Comparison of ENCODE assay signal across 2 fruit fly cellular contexts in the genomic region with DNA sequence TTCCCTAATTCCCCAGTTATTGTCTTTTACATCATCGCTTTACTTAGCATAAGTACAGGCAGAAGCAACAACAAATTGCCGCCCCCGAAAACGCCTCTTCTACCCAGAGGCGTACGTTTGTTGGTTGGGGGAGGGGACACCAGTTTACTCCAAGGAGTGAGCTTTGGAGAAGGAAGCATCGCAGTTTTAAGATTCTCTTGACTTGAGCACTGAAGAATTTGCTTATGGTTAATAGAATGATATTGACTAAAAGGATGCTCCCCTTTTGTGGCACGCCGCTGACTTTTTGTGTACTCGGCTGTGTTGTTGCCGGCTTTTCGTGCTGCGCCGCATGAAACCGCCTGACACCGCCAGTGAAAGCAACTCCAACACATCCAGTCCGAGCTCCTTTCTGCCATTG.
TF ChIP-seq lines count a peak whose summit lies in the region.

No protein-coding gene starts in this region.

TF ChIP-seq in whole organism, embryonic, 481 proteins besides CTCF, POLR2A, EP300 and RAD21 (continued from another document and continues in another):
- no peak for TF ChIP-seq CG6765 (GFP tag; optimal IDR thresholded peaks at IDR 0.05; lab: Kevin White, UChicago)
- peak; percentile 38 for TF ChIP-seq CG15514 (GFP tag; optimal IDR thresholded peaks at IDR 0.05; lab: Kevin White, UChicago)
- TF ChIP-seq Asciz (GFP tag; optimal IDR thresholded peaks at IDR 0.05; lab: Kevin White, UChicago), result no peak
- TF ChIP-seq bigmax (GFP tag; optimal IDR thresholded peaks at IDR 0.05; lab: Kevin White, UChicago), result no peak
- TF ChIP-seq CG6854 (GFP tag; optimal IDR thresholded peaks at IDR 0.05; lab: Kevin White, UChicago), result peak; percentile 14
- TF ChIP-seq Ets65A (GFP tag; lab: Kevin White, UChicago), result peak; percentile 93
- no peak for TF ChIP-seq BEAF-32 (GFP tag; optimal IDR thresholded peaks at IDR 0.05; lab: Kevin White, UChicago)
- TF ChIP-seq CG1647 (GFP tag; optimal IDR thresholded peaks at IDR 0.05; lab: Kevin White, UChicago), result no peak
- TF ChIP-seq CrebB (tag; optimal IDR thresholded peaks at IDR 0.05; lab: Kevin White, UChicago), result no peak
- peak; percentile 51; the same call in 1 of the 2 replicates for TF ChIP-seq ranshi (GFP tag; IDR thresholded peaks at IDR 0.05; lab: Robert Waterston, UW)
- TF ChIP-seq CG15479 (GFP tag; optimal IDR thresholded peaks at IDR 0.05; lab: Kevin White, UChicago), result no peak
- TF ChIP-seq CG4424 (GFP tag; optimal IDR thresholded peaks at IDR 0.05; lab: Kevin White, UChicago), result no peak
- TF ChIP-seq nmo (GFP tag; optimal IDR thresholded peaks at IDR 0.05; lab: Kevin White, UChicago), result peak; percentile 14
- TF ChIP-seq knrl (GFP tag; IDR thresholded peaks at IDR 0.05; lab: Robert Waterston, UW; ENCODE audit: partially characterized antibody), result no peak
- no peak for TF ChIP-seq CG6654 (GFP tag; optimal IDR thresholded peaks at IDR 0.05; lab: Kevin White, UChicago)
- TF ChIP-seq Sin3A (optimal IDR thresholded peaks at IDR 0.05; lab: Kevin White, UChicago), result no peak
- no peak for TF ChIP-seq Poxn (GFP tag; IDR thresholded peaks at IDR 0.05; lab: Robert Waterston, UW)
- TF ChIP-seq ash1 (GFP tag; optimal IDR thresholded peaks at IDR 0.05; lab: Kevin White, UChicago), result no peak
- no peak for TF ChIP-seq CG18476 (GFP tag; optimal IDR thresholded peaks at IDR 0.05; lab: Kevin White, UChicago)
- TF ChIP-seq trem (tag; optimal IDR thresholded peaks at IDR 0.05; lab: Kevin White, UChicago), result no peak
- TF ChIP-seq Dref (GFP tag; IDR thresholded peaks at IDR 0.05; lab: Robert Waterston, UW), result no peak
- TF ChIP-seq B-H2 (GFP tag; optimal IDR thresholded peaks at IDR 0.05; lab: Kevin White, UChicago), result peak; percentile 9
- TF ChIP-seq cwo (GFP tag; optimal IDR thresholded peaks at IDR 0.05; lab: Kevin White, UChicago), result no peak
- TF ChIP-seq br (optimal IDR thresholded peaks at IDR 0.05; lab: Kevin White, UChicago), result no peak
- no peak for TF ChIP-seq zen (tag; optimal IDR thresholded peaks at IDR 0.05; lab: Kevin White, UChicago)
- peak; percentile 8 for TF ChIP-seq CG12299 (tag; optimal IDR thresholded peaks at IDR 0.05; lab: Kevin White, UChicago)
- TF ChIP-seq h (optimal IDR thresholded peaks at IDR 0.05; lab: Kevin White, UChicago), result no peak
- TF ChIP-seq CG10979 (tag; optimal IDR thresholded peaks at IDR 0.05; lab: Kevin White, UChicago), result no peak
- no peak for TF ChIP-seq CG18262 (tag; optimal IDR thresholded peaks at IDR 0.05; lab: Kevin White, UChicago)
- no peak for TF ChIP-seq CG9437 (GFP tag; optimal IDR thresholded peaks at IDR 0.05; lab: Kevin White, UChicago)
- TF ChIP-seq tx (GFP tag; optimal IDR thresholded peaks at IDR 0.05; lab: Kevin White, UChicago), result no peak
- no peak for TF ChIP-seq pros (GFP tag; optimal IDR thresholded peaks at IDR 0.05; lab: Kevin White, UChicago)
- no peak for TF ChIP-seq CG14860 (GFP tag; IDR thresholded peaks at IDR 0.05; lab: Robert Waterston, UW; ENCODE audit: partially characterized antibody)
- TF ChIP-seq CG12104 (GFP tag; optimal IDR thresholded peaks at IDR 0.05; lab: Kevin White, UChicago), result no peak
- no peak for TF ChIP-seq nerfin-1 (tag; optimal IDR thresholded peaks at IDR 0.05; lab: Kevin White, UChicago)
- no peak for TF ChIP-seq CG3065 (GFP tag; optimal IDR thresholded peaks at IDR 0.05; lab: Kevin White, UChicago)
- peak; percentile 39 to 40 for TF ChIP-seq dpn (GFP tag; optimal IDR thresholded peaks at IDR 0.05; lab: Kevin White, UChicago)
- TF ChIP-seq slou (GFP tag; optimal IDR thresholded peaks at IDR 0.05; lab: Kevin White, UChicago), result no peak
- no peak for TF ChIP-seq CG11560 (tag; IDR thresholded peaks at IDR 0.05; lab: Robert Waterston, UW)
- no peak for TF ChIP-seq ac (GFP tag; optimal IDR thresholded peaks at IDR 0.05; lab: Kevin White, UChicago)
- TF ChIP-seq shn (GFP tag; optimal IDR thresholded peaks at IDR 0.05; lab: Kevin White, UChicago), result no peak
- no peak for TF ChIP-seq ro (GFP tag; IDR thresholded peaks at IDR 0.05; lab: Robert Waterston, UW)
- 0 out of 3 replicates have a peak, but pooled peaks have one; percentile 13 for TF ChIP-seq ase (GFP tag; IDR thresholded peaks at IDR 0.05; lab: Robert Waterston, UW)
- no peak for TF ChIP-seq sr (GFP tag; IDR thresholded peaks at IDR 0.05; lab: Robert Waterston, UW)
- TF ChIP-seq dmrt11E (tag; optimal IDR thresholded peaks at IDR 0.05; lab: Kevin White, UChicago), result no peak
- TF ChIP-seq eyg (GFP tag; optimal IDR thresholded peaks at IDR 0.05; lab: Kevin White, UChicago), result no peak
- TF ChIP-seq Usf (GFP tag; optimal IDR thresholded peaks at IDR 0.05; lab: Kevin White, UChicago), result no peak
- TF ChIP-seq CG8765 (GFP tag; IDR thresholded peaks at IDR 0.05; lab: Robert Waterston, UW), result no peak
- no peak for TF ChIP-seq CG34224 (GFP tag; IDR thresholded peaks at IDR 0.05; lab: Robert Waterston, UW; ENCODE audit: partially characterized antibody)
- no peak for TF ChIP-seq Max (GFP tag; optimal IDR thresholded peaks at IDR 0.05; lab: Kevin White, UChicago)
- TF ChIP-seq cg (GFP tag; optimal IDR thresholded peaks at IDR 0.05; lab: Kevin White, UChicago), result no peak
- no peak for TF ChIP-seq bab2 (GFP tag; optimal IDR thresholded peaks at IDR 0.05; lab: Kevin White, UChicago)
- no peak for TF ChIP-seq prd (optimal IDR thresholded peaks at IDR 0.05; lab: Kevin White, UChicago)
- peak; percentile 58; the same call in 1 of the 3 replicates for TF ChIP-seq prd (GFP tag; IDR thresholded peaks at IDR 0.05; lab: Robert Waterston, UW)
- no peak for TF ChIP-seq hbn (GFP tag; IDR thresholded peaks at IDR 0.05; lab: Robert Waterston, UW; ENCODE audit: partially characterized antibody)
- no peak for TF ChIP-seq CG14050 (GFP tag; IDR thresholded peaks at IDR 0.05; lab: Robert Waterston, UW)
- peak; percentile 62 for TF ChIP-seq Fer1 (GFP tag; optimal IDR thresholded peaks at IDR 0.05; lab: Kevin White, UChicago)
- no peak for TF ChIP-seq CG18764 (GFP tag; optimal IDR thresholded peaks at IDR 0.05; lab: Kevin White, UChicago)
- no peak for TF ChIP-seq crol (GFP tag; IDR thresholded peaks at IDR 0.05; lab: Robert Waterston, UW)
- peak; percentile 45 for TF ChIP-seq Antp (GFP tag; optimal IDR thresholded peaks at IDR 0.05; lab: Kevin White, UChicago)
- no peak for TF ChIP-seq CG8281 (tag; optimal IDR thresholded peaks at IDR 0.05; lab: Kevin White, UChicago)
- TF ChIP-seq CG4282 (GFP tag; optimal IDR thresholded peaks at IDR 0.05; lab: Kevin White, UChicago), result no peak
- TF ChIP-seq dan (GFP tag; IDR thresholded peaks at IDR 0.05; lab: Robert Waterston, UW), result no peak
- TF ChIP-seq CG14965 (GFP tag; optimal IDR thresholded peaks at IDR 0.05; lab: Kevin White, UChicago; ENCODE audit: borderline replicate concordance), result no peak
- no peak for TF ChIP-seq CG16815 (GFP tag; optimal IDR thresholded peaks at IDR 0.05; lab: Kevin White, UChicago)
- no peak for TF ChIP-seq ssp (GFP tag; IDR thresholded peaks at IDR 0.05; lab: Robert Waterston, UW)

TF ChIP-seq in whole organism, prepupa, 60 proteins besides CTCF, POLR2A, EP300 and RAD21 (continued from another document):
- TF ChIP-seq Ets21C (GFP tag; optimal IDR thresholded peaks at IDR 0.05; lab: Kevin White, UChicago) (no peak), CG10631 (GFP tag; optimal IDR thresholded peaks at IDR 0.05; lab: Kevin White, UChicago) (no peak), eg (GFP tag; IDR thresholded peaks at IDR 0.05; lab: Robert Waterston, UW) (no peak), Eip75B (GFP tag; optimal IDR thresholded peaks at IDR 0.05; lab: Kevin White, UChicago) (no peak), ss (GFP tag; optimal IDR thresholded peaks at IDR 0.05; lab: Kevin White, UChicago) (no peak), esn (GFP tag; optimal IDR thresholded peaks at IDR 0.05; lab: Kevin White, UChicago) (peak; percentile 8), fd59A (GFP tag; optimal IDR thresholded peaks at IDR 0.05; lab: Kevin White, UChicago) (no peak), Hr38 (GFP tag; optimal IDR thresholded peaks at IDR 0.05; lab: Kevin White, UChicago) (no peak), CG4318 (GFP tag; optimal IDR thresholded peaks at IDR 0.05; lab: Kevin White, UChicago) (no peak), cyc (GFP tag; optimal IDR thresholded peaks at IDR 0.05; lab: Kevin White, UChicago) (peak; percentile 45), spab (GFP tag; optimal IDR thresholded peaks at IDR 0.05; lab: Kevin White, UChicago) (no peak), CG6854 (GFP tag; optimal IDR thresholded peaks at IDR 0.05; lab: Kevin White, UChicago) (no peak), pdm3 (GFP tag; optimal IDR thresholded peaks at IDR 0.05; lab: Kevin White, UChicago) (peak; percentile 5), OdsH (GFP tag; optimal IDR thresholded peaks at IDR 0.05; lab: Kevin White, UChicago) (no peak), fd85E (GFP tag; optimal IDR thresholded peaks at IDR 0.05; lab: Kevin White, UChicago) (no peak), achi (GFP tag; optimal IDR thresholded peaks at IDR 0.05; lab: Kevin White, UChicago) (no peak), CG11762 (GFP tag; optimal IDR thresholded peaks at IDR 0.05; lab: Kevin White, UChicago; ENCODE audit: insufficient read depth) (no peak), CG10669 (GFP tag; optimal IDR thresholded peaks at IDR 0.05; lab: Kevin White, UChicago) (no peak), svp (GFP tag; lab: Kevin White, UChicago) (peak; percentile 63), Eip78C (GFP tag; lab: Kevin White, UChicago) (peak; percentile 48), CG15336 (GFP tag; IDR thresholded peaks at IDR 0.05; lab: Robert Waterston, UW) (no peak)
